Worm (Caenorhabditis elegans) whole organism, L3 larva: ENCODE measurements around the gene Y105C5A.15.
"Not testable (repeated sequence)": the region's sequence is repeated elsewhere in the genome, so short reads cannot be mapped to it uniquely, and the experiment has no call there.

Source experiments
- R02D3.7 ChIP-seq: fragments of 150-350 bp; optimal IDR thresholded peaks from 2 replicates; lab custom pipeline; 2014; ENCODE audit warnings: missing biosample characterization, missing genetic modification characterization
- ZK546.5 ChIP-seq: sonication (generic microtip); optimal IDR thresholded peaks from 2 replicates; lab custom pipeline; 2017; ENCODE audit warnings: missing biosample characterization, missing genetic modification characterization
- aly-2 ChIP-seq: fragments of 150-350 bp; optimal IDR thresholded peaks from 2 replicates; lab custom pipeline; 2014; ENCODE audit warnings: missing biosample characterization, missing genetic modification characterization
- ama-1 ChIP-seq: fragments of 150-350 bp; optimal IDR thresholded peaks from 2 replicates; lab custom pipeline; 2018
- ceh-16 ChIP-seq: sonication (generic microtip); optimal IDR thresholded peaks from 2 replicates; lab custom pipeline; 2017; ENCODE audit warnings: missing biosample characterization, missing genetic modification characterization
- ceh-28 ChIP-seq: fragments of 150-350 bp; optimal IDR thresholded peaks from 2 replicates; lab custom pipeline; 2014; ENCODE audit warnings: missing biosample characterization, missing genetic modification reagents, missing genetic modification characterization
- ceh-82 ChIP-seq: fragments of 150-350 bp; optimal IDR thresholded peaks from 2 replicates; lab custom pipeline; 2014; ENCODE audit warnings: missing biosample characterization, missing genetic modification characterization
- ceh-9 ChIP-seq: sonication (generic microtip); optimal IDR thresholded peaks from 2 replicates; lab custom pipeline; 2018; ENCODE audit warnings: missing biosample characterization, missing genetic modification characterization
- daf-12 ChIP-seq: fragments of 150-350 bp; optimal IDR thresholded peaks from 2 replicates; lab custom pipeline; 2014; ENCODE audit warnings: missing biosample characterization, missing genetic modification reagents, missing genetic modification characterization
- egl-5 ChIP-seq: fragments of 150-350 bp; optimal IDR thresholded peaks from 2 replicates; lab custom pipeline; 2017; ENCODE audit warnings: missing biosample characterization, missing genetic modification reagents, missing genetic modification characterization, inconsistent platforms
- elt-1 ChIP-seq: fragments of 150-350 bp; optimal IDR thresholded peaks from 2 replicates; lab custom pipeline; 2014; ENCODE audit warnings: missing biosample characterization, missing genetic modification characterization
- elt-2 ChIP-seq: sonication (generic microtip); optimal IDR thresholded peaks from 2 replicates; lab custom pipeline; 2016; ENCODE audit warnings: missing genetic modification reagents, mild to moderate bottlenecking, missing genetic modification characterization, missing compliant biosample characterization
- elt-3 ChIP-seq, 3 experiments: fragments of 150-350 bp in 1 of 3; sonication (generic microtip) in 2 of 3; optimal IDR thresholded peaks; 2 replicates in 2 of 3; 4 replicates in 1 of 3; lab custom pipeline; 2014 to 2017; ENCODE audit warnings: missing biosample characterization in 3 of 3, missing genetic modification characterization in 3 of 3
- fkh-10 ChIP-seq: sonication (generic microtip); optimal IDR thresholded peaks from 2 replicates; lab custom pipeline; 2017; ENCODE audit warnings: missing biosample characterization, missing genetic modification reagents, missing genetic modification characterization
- fkh-2 ChIP-seq: fragments of 150-350 bp; optimal IDR thresholded peaks from 2 replicates; lab custom pipeline; 2014; ENCODE audit warnings: missing biosample characterization, missing genetic modification reagents, missing genetic modification characterization
- fos-1 ChIP-seq: fragments of 150-350 bp; optimal IDR thresholded peaks from 2 replicates; lab custom pipeline; 2014; ENCODE audit warnings: missing biosample characterization, missing genetic modification characterization
- hmg-11 ChIP-seq: sonication (generic microtip); optimal IDR thresholded peaks from 2 replicates; lab custom pipeline; 2016; ENCODE audit warnings: missing genetic modification characterization, missing compliant biosample characterization
- jun-1 ChIP-seq: fragments of 150-350 bp; optimal IDR thresholded peaks from 2 replicates; lab custom pipeline; 2014; ENCODE audit warnings: missing biosample characterization, missing genetic modification reagents, missing genetic modification characterization
- lin-15B ChIP-seq: fragments of 150-350 bp; optimal IDR thresholded peaks from 2 replicates; lab custom pipeline; 2014; ENCODE audit warnings: missing biosample characterization, missing genetic modification characterization
- lin-39 ChIP-seq: fragments of 150-350 bp; optimal IDR thresholded peaks from 2 replicates; lab custom pipeline; 2018; ENCODE audit warnings: missing biosample characterization, missing genetic modification reagents, missing genetic modification characterization
- lsy-12 ChIP-seq: sonication (generic microtip); optimal IDR thresholded peaks from 2 replicates; lab custom pipeline; 2016; ENCODE audit warnings: mild to moderate bottlenecking, missing genetic modification characterization, missing compliant biosample characterization
- mdl-1 ChIP-seq: fragments of 150-350 bp; optimal IDR thresholded peaks from 2 replicates; lab custom pipeline; 2014; ENCODE audit warnings: missing biosample characterization, missing genetic modification characterization
- nfya-1 ChIP-seq: sonication (generic microtip); optimal IDR thresholded peaks from 2 replicates; lab custom pipeline; 2017; ENCODE audit warnings: missing genetic modification characterization, mild to moderate bottlenecking, missing compliant biosample characterization, antibody characterized with exemption, moderate library complexity; ENCODE audit not compliant: insufficient read depth
- nhr-11 ChIP-seq: fragments of 150-350 bp; optimal IDR thresholded peaks from 2 replicates; lab custom pipeline; 2014; ENCODE audit warnings: missing biosample characterization, missing genetic modification characterization
- nhr-23 ChIP-seq: fragments of 150-350 bp; optimal IDR thresholded peaks from 2 replicates; lab custom pipeline; 2014; ENCODE audit warnings: missing biosample characterization, missing genetic modification reagents, missing genetic modification characterization
- nhr-237 ChIP-seq: fragments of 150-350 bp; optimal IDR thresholded peaks from 2 replicates; lab custom pipeline; 2014; ENCODE audit warnings: missing biosample characterization, missing genetic modification characterization
- nhr-25 ChIP-seq: sonication (generic microtip); optimal IDR thresholded peaks from 2 replicates; lab custom pipeline; 2017; ENCODE audit warnings: missing biosample characterization, missing genetic modification characterization
- nhr-43 ChIP-seq: sonication (generic microtip); optimal IDR thresholded peaks from 2 replicates; lab custom pipeline; 2016; ENCODE audit warnings: mild to moderate bottlenecking, missing genetic modification characterization, missing compliant biosample characterization; ENCODE audit not compliant: poor library complexity, severe bottlenecking
- nhr-67 ChIP-seq: fragments of 150-350 bp; optimal IDR thresholded peaks from 2 replicates; lab custom pipeline; 2014; ENCODE audit warnings: missing biosample characterization, missing genetic modification characterization
- nhr-77 ChIP-seq: fragments of 150-350 bp; optimal IDR thresholded peaks from 2 replicates; lab custom pipeline; 2014; ENCODE audit warnings: missing biosample characterization, missing genetic modification characterization
- pha-4 ChIP-seq: fragments of 150-350 bp; optimal IDR thresholded peaks from 2 replicates; lab custom pipeline; 2014; ENCODE audit warnings: missing biosample characterization, missing genetic modification reagents, missing genetic modification characterization
- pqm-1 ChIP-seq: fragments of 150-350 bp; optimal IDR thresholded peaks from 2 replicates; lab custom pipeline; 2017; ENCODE audit warnings: missing biosample characterization, missing genetic modification characterization, inconsistent platforms
- sea-2 ChIP-seq: fragments of 150-350 bp; sonication (generic microtip); optimal IDR thresholded peaks from 4 replicates; lab custom pipeline; 2014; ENCODE audit warnings: missing biosample characterization, missing genetic modification reagents, missing genetic modification characterization
- skn-1 ChIP-seq: fragments of 150-350 bp; optimal IDR thresholded peaks from 2 replicates; lab custom pipeline; 2014; ENCODE audit warnings: missing biosample characterization, missing genetic modification characterization
- snpc-4 ChIP-seq: fragments of 150-350 bp; optimal IDR thresholded peaks from 2 replicates; lab custom pipeline; 2014; ENCODE audit warnings: missing biosample characterization, missing genetic modification characterization
- tbx-2 ChIP-seq: sonication (generic microtip); optimal IDR thresholded peaks from 2 replicates; lab custom pipeline; 2016; ENCODE audit warnings: mild to moderate bottlenecking, missing genetic modification characterization, missing compliant biosample characterization
- zag-1 ChIP-seq: fragments of 150-350 bp; optimal IDR thresholded peaks from 2 replicates; lab custom pipeline; 2014; ENCODE audit warnings: missing biosample characterization, missing genetic modification characterization

Y105C5A.15 gene

DNA sequence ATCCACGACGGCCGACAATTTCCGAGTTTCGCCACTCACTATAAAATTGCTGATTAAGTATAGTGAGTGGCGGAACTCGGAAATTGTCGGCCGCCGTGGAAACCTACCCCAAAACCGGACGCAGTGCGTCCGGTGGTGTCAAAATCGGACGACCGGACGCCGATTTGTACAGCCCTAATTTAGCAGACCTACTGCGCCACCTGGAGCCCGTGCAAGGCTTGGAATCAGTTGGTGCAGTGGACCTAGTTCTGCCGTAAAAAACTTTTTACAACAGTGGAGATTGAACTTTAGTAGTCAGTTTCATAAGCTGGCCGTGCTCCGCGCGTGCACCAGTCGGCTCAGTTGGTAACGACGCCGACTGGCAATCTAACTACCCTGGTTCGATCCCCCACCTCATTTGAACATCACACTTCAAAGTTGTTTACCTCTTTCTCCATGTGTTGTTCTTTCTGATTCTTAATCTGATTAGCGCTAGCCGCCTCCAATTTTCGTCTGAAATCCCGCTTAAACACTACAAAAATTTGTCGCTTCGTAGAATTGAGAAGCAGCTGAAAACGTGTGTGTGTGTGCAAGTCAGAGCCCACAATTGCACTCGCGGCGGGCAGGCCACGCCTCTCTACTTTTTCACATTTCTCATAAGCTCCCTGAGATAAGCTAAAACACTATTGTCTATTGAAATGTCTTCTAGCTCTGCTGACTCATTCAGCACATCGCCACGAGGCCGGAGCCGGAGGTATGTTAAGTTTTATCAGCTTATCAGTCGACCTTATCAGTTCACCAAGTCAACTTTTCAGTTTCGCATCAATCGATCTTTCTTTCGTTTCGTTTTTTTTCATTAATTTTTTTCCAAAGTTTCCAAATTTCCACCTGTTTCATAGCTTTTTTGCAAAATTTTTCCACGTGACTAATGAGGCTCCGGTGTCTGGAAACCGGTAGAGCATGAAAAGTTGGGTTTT is at the start of gene Y105C5A.15:
Gene Y105C5A.15, plus strand, starts transcription at position 678 of the 956 bp plus-strand sequence.
- TF ChIP-seq ceh-9 (no peak), nhr-237 (tag; lab: Kevin White, UChicago) (no peak), elt-2 (tag; lab: Kevin White, UChicago) (peak; percentile 77), pha-4 (no peak), nhr-77 (tag; lab: Kevin White, UChicago) (no peak), lin-15B (tag; lab: Kevin White, UChicago) (no peak), ama-1 (no peak), pqm-1 (tag; lab: Kevin White, UChicago) (peak; percentile 30), hmg-11 (no peak), daf-12 (tag; lab: Kevin White, UChicago) (no peak)

DNA sequence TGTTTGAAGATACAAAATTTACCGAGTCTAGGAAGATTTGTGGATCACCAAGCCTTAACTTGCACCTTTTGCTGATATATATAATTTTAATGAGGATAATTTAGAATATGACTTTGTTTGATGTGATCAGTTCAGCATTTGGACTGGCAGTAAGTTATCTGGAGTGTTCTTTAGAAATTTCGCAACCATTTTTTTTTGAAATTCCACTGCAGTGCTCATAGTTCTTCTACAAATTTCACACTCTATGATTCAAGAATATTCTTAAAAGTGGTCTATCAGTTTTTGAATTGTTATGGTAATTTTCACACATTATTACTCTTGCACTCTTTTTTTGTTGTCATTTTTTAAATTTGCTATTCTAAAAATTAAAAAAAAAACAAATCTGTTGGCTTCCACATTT is 49.8 kb upstream of the Y105C5A.15 start:
- no peak for TF ChIP-seq ceh-28 (tag; lab: Kevin White, UChicago)
- TF ChIP-seq nhr-237 (tag; lab: Kevin White, UChicago): no peak
- no peak for TF ChIP-seq elt-3 (tag; optimal IDR thresholded peaks at IDR 0.05; lab: Kevin White, UChicago)
- no peak for TF ChIP-seq ceh-82 (tag; lab: Kevin White, UChicago)
- TF ChIP-seq ceh-16 (tag; lab: Kevin White, UChicago): no peak
- no peak for TF ChIP-seq snpc-4 (tag; lab: Kevin White, UChicago)
- no peak for TF ChIP-seq nhr-25 (tag; lab: Kevin White, UChicago)
- TF ChIP-seq ZK546.5 (tag; lab: Kevin White, UChicago): no peak
- no peak for TF ChIP-seq nfya-1 (tag; lab: Kevin White, UChicago)
- TF ChIP-seq pqm-1 (tag; lab: Kevin White, UChicago): no peak
- no peak for TF ChIP-seq fkh-10 (GFP tag; lab: Kevin White, UChicago)
- TF ChIP-seq lin-39 (tag; lab: Kevin White, UChicago): no peak

DNA sequence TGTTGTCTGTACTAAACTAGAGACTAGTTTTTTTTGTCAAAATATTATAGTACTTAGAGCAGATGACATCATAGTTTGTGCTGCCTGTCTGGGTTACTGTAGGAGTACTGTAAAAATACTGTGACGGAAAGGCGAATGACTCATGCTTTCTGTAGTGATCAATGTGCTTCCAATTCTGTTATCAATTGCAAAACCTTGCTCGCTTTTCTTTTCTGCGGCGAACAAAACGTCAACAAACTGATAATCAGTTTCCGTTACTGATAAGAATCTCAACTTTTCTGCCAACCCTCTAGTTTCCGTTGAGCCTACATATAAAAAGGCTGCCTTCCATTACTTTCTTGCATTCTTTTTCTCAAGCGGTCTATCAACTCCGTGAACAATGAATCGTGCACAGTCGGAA is 48.1 kb upstream of the Y105C5A.15 start, which contains the start of gene Y105C5A.13:
Gene Y105C5A.13, plus strand, starts transcription at position 380 of the 400 bp plus-strand sequence.
- TF ChIP-seq pqm-1 (tag; lab: Kevin White, UChicago): peak; percentile 82
- TF ChIP-seq skn-1: no peak
- TF ChIP-seq pha-4: peak; percentile 7
- no peak for TF ChIP-seq fos-1 (tag; lab: Kevin White, UChicago)
- peak; percentile 55 for TF ChIP-seq jun-1
- no peak for TF ChIP-seq nhr-67 (tag; lab: Kevin White, UChicago)
- no peak for TF ChIP-seq sea-2 (GFP tag; lab: Kevin White, UChicago)
- no peak for TF ChIP-seq ama-1
- peak; percentile 89 for TF ChIP-seq elt-2 (tag; lab: Kevin White, UChicago)
- no peak for TF ChIP-seq tbx-2 (tag; lab: Kevin White, UChicago)

DNA sequence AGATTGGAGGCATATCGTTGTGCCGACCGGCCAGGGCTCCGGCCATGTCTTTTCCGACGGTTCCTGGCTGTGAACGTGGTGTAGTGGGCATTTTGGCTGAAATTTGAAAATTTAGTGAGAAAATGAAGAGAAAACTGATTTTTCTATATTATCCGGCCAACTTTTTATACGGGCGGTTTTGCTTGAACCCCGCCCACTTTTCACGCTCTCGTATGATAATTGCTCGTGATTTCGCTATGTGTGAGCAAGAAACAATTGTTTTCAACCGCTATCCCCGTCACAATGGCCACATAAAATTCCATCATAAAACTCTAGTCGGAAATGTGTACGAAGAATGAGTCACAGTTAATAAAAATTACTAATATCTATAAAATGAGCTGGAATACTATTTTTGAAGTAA is 47.3 kb upstream of the Y105C5A.15 start, which contains the start of gene Y105C5A.12:
Gene Y105C5A.12, minus strand, starts transcription at position 101 of the 400 bp plus-strand sequence.
- TF ChIP-seq elt-3 (tag; optimal IDR thresholded peaks at IDR 0.05; lab: Kevin White, UChicago); R02D3.7 (tag; lab: Kevin White, UChicago); fkh-2 (tag; lab: Kevin White, UChicago): not testable (repeated sequence)

DNA sequence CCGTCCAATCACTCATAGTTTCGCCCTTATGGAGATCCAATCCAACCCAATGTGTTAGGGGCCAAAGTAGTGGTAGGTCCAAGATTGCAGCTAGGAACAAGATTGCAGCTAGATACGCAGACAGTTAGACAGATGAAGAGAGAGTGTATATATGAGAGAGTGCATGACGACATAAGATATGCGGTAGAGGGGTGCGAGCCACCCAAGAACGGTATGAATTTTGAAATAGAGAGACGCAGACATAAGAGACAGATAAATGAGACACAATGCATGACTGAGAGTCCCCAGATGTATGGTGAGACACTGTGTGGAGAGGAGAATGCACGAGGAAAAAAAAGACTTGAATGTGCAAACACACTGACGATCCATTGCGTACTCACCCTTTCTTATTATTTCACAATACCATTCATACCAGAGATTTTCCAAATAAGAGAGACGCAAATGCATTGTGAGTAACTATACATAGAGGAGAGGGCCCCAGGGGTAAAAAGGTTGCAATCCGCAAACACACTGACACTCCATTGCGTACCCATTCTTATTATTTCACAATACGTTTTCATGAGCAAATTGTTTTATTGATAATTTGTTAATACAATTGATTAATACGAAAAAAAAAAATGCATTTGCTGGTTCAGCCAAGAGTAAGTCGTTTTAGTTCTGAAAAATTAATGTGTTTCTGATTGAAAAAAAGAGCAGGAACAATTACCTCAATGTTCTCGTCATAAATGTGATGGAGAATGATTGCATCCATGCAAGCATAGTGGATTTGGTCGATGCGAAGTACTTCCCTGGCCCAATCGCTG is 42.4 kb upstream of the Y105C5A.15 start, which contains the start of the genes Y105C5A.1268 and Y105C5A.1272:
Gene Y105C5A.1268, minus strand, starts transcription at position 51 of the 803 bp plus-strand sequence.
Gene Y105C5A.1272, plus strand, starts transcription at position 575 of the 803 bp plus-strand sequence.
- TF ChIP-seq nhr-11 (tag; lab: Kevin White, UChicago) (peak; percentile 64), fkh-10 (GFP tag; lab: Kevin White, UChicago) (peak; percentile 73), ceh-82 (tag; lab: Kevin White, UChicago) (peak; percentile 64), lin-15B (tag; lab: Kevin White, UChicago) (peak; percentile 56), elt-2 (tag; lab: Kevin White, UChicago) (peak; percentile 74), lsy-12 (tag; lab: Kevin White, UChicago) (peak; percentile 56), mdl-1 (peak; percentile 63), hmg-11 (peak; percentile 92), elt-1 (tag; lab: Kevin White, UChicago) (peak; percentile 38), nhr-43 (peak; percentile 73), nhr-25 (tag; lab: Kevin White, UChicago) (peak; percentile 80), aly-2 (tag; lab: Kevin White, UChicago) (peak; percentile 70), nhr-77 (tag; lab: Kevin White, UChicago) (peak; percentile 74), elt-3 (tag; optimal IDR thresholded peaks at IDR 0.05; lab: Kevin White, UChicago) (peak in 1 of 3 experiments; percentile 19), R02D3.7 (tag; lab: Kevin White, UChicago) (peak; percentile 69), nhr-23 (tag; lab: Kevin White, UChicago) (peak; percentile 84), snpc-4 (tag; lab: Kevin White, UChicago) (peak; percentile 77), ceh-28 (tag; lab: Kevin White, UChicago) (peak; percentile 89), tbx-2 (tag; lab: Kevin White, UChicago) (peak; percentile 77), zag-1 (peak; percentile 61), jun-1 (peak; percentile 89), pqm-1 (tag; lab: Kevin White, UChicago) (peak; percentile 55), egl-5 (tag; lab: Kevin White, UChicago) (peak; percentile 27), lin-39 (tag; lab: Kevin White, UChicago) (peak; percentile 69), nfya-1 (tag; lab: Kevin White, UChicago) (peak; percentile 91), skn-1 (peak; percentile 53)
